Fruit fly (Drosophila melanogaster): ENCODE measurements around the gene spg.
A peak's percentile ranks its signal among the peaks of the same experiment; 100 is the strongest.

Gene spg

dm6 chr3R:28911758-28912157 lies 66.7 kb downstream of the spg start:
- TF ChIP-seq Lpt (GFP tag; optimal IDR thresholded peaks at IDR 0.05) (peak; percentile 74), CG11762 (GFP tag; optimal IDR thresholded peaks at IDR 0.05; ENCODE audit: insufficient read depth) (peak; percentile 40), Sox102F (GFP tag; optimal IDR thresholded peaks at IDR 0.05) (no peak), dac (GFP tag; optimal IDR thresholded peaks at IDR 0.05) (peak; percentile 18), ss (GFP tag; optimal IDR thresholded peaks at IDR 0.05) (no peak), salr (GFP tag; optimal IDR thresholded peaks at IDR 0.05) (peak in 1 of 2 experiments; percentile 57), CG6276 (GFP tag; optimal IDR thresholded peaks at IDR 0.05) (peak; percentile 60), OdsH (GFP tag; optimal IDR thresholded peaks at IDR 0.05) (peak; percentile 55), CG1621 (tag; optimal IDR thresholded peaks at IDR 0.05) (no peak), CG11294 (GFP tag; IDR thresholded peaks at IDR 0.05) (no peak; the same call in 1 of the 2 replicates), CG3919 (GFP tag; optimal IDR thresholded peaks at IDR 0.05) (peak; percentile 71), Hr39 (GFP tag; optimal IDR thresholded peaks at IDR 0.05) (peak; percentile 32), Hr4 (GFP tag; optimal IDR thresholded peaks at IDR 0.05) (peak; percentile 75), fd85E (GFP tag; optimal IDR thresholded peaks at IDR 0.05) (no peak), acj6 (GFP tag; optimal IDR thresholded peaks at IDR 0.05) (peak; percentile 45), Ets96B (tag; optimal IDR thresholded peaks at IDR 0.05) (peak; percentile 53), CG10669 (GFP tag; optimal IDR thresholded peaks at IDR 0.05) (peak; percentile 14), fd59A (GFP tag; optimal IDR thresholded peaks at IDR 0.05) (no peak), topi (GFP tag; optimal IDR thresholded peaks at IDR 0.05) (no peak), Sox14 (GFP tag; optimal IDR thresholded peaks at IDR 0.05) (peak; percentile 55), achi (GFP tag; optimal IDR thresholded peaks at IDR 0.05) (peak; percentile 62), Gug (GFP tag; IDR thresholded peaks at IDR 0.05) (peak; percentile 76), eg (GFP tag; IDR thresholded peaks at IDR 0.05) (peak; percentile 85), net (GFP tag; optimal IDR thresholded peaks at IDR 0.05) (peak; percentile 59), dsx (GFP tag; optimal IDR thresholded peaks at IDR 0.05; ENCODE audit: poor library complexity, severe bottlenecking) (no peak), Ets21C (GFP tag; optimal IDR thresholded peaks at IDR 0.05) (no peak), pdm3 (GFP tag; optimal IDR thresholded peaks at IDR 0.05) (no peak), esn (GFP tag; optimal IDR thresholded peaks at IDR 0.05) (no peak), CG31627 (GFP tag; optimal IDR thresholded peaks at IDR 0.05) (peak; percentile 24), spab (GFP tag; optimal IDR thresholded peaks at IDR 0.05) (no peak), vri (GFP tag; optimal IDR thresholded peaks at IDR 0.05) (no peak), Sox15 (GFP tag; optimal IDR thresholded peaks at IDR 0.05) (no peak), CG3032 (tag; optimal IDR thresholded peaks at IDR 0.05) (peak; percentile 12), CG34406 (GFP tag; optimal IDR thresholded peaks at IDR 0.05) (no peak), Eip78C (GFP tag) (peak; percentile 83), fkh (GFP tag; optimal IDR thresholded peaks at IDR 0.05) (no peak), Eip75B (GFP tag; optimal IDR thresholded peaks at IDR 0.05) (peak; percentile 46), CG32006 (GFP tag; optimal IDR thresholded peaks at IDR 0.05) (peak; percentile 70), Eip93F (GFP tag; optimal IDR thresholded peaks at IDR 0.05) (no peak), Met (GFP tag; optimal IDR thresholded peaks at IDR 0.05) (peak; percentile 35), svp (GFP tag) (no peak), CG8319 (GFP tag; optimal IDR thresholded peaks at IDR 0.05) (no peak), CG10631 (GFP tag; optimal IDR thresholded peaks at IDR 0.05) (peak; percentile 60), CG8632 (GFP tag; optimal IDR thresholded peaks at IDR 0.05) (no peak), CG11902 (GFP tag; optimal IDR thresholded peaks at IDR 0.05) (peak; percentile 2), CG6792 (GFP tag; optimal IDR thresholded peaks at IDR 0.05) (no peak), Hr38 (GFP tag; optimal IDR thresholded peaks at IDR 0.05) (no peak), CG8119 (GFP tag; IDR thresholded peaks at IDR 0.05) (peak; percentile 77), cyc (GFP tag; optimal IDR thresholded peaks at IDR 0.05) (peak; percentile 40), Blimp-1 (GFP tag; optimal IDR thresholded peaks at IDR 0.05) (no peak), Smox (GFP tag; optimal IDR thresholded peaks at IDR 0.05) (no peak), CG6808 (GFP tag; optimal IDR thresholded peaks at IDR 0.05) (no peak), CG4318 (GFP tag; optimal IDR thresholded peaks at IDR 0.05) (peak; percentile 29)

Data from whole organism, prepupa.